Worm (Caenorhabditis elegans): Measurements from ENCODE around the gene ZK370.4.

Gene ZK370.4

ce11 chrIII:8683679-8684263, 47.4 kb downstream of the ZK370.4 start, which contains the start of gene fli-1 (continued):
- no peak for TF ChIP-seq nhr-85 (tag)
- TF ChIP-seq aly-2 (tag; optimal IDR thresholded peaks at IDR 0.05) = no peak
- no peak for TF ChIP-seq hlh-4 (tag; optimal IDR thresholded peaks at IDR 0.05)
- TF ChIP-seq grh-1 (GFP tag; IDR thresholded peaks at IDR 0.05) = no peak
- TF ChIP-seq tbx-2 (tag; optimal IDR thresholded peaks at IDR 0.05) = no peak
- TF ChIP-seq nhr-76 (tag; optimal IDR thresholded peaks at IDR 0.05) = no peak
- peak; percentile 5 for TF ChIP-seq swsn-7 (tag; optimal IDR thresholded peaks at IDR 0.05)
- no peak for TF ChIP-seq F16B12.6 (tag; optimal IDR thresholded peaks at IDR 0.05)
- no peak for TF ChIP-seq xbp-1 (tag; optimal IDR thresholded peaks at IDR 0.05)
- no peak for TF ChIP-seq egl-27 (tag; optimal IDR thresholded peaks at IDR 0.05)
- TF ChIP-seq lin-15B (tag; optimal IDR thresholded peaks at IDR 0.05) = no peak
- TF ChIP-seq lsy-2 (tag; optimal IDR thresholded peaks at IDR 0.05) = peak; percentile 7 to 33
- TF ChIP-seq nhr-28 (tag; optimal IDR thresholded peaks at IDR 0.05) = no peak
- no peak for TF ChIP-seq unc-130 (tag; optimal IDR thresholded peaks at IDR 0.05)
- TF ChIP-seq snu-23 (GFP tag; optimal IDR thresholded peaks at IDR 0.05) = peak; percentile 28
- TF ChIP-seq ztf-11 (tag; optimal IDR thresholded peaks at IDR 0.05) = peak in 1 of 2 experiments; percentile 14
- TF ChIP-seq lin-13 (GFP tag; optimal IDR thresholded peaks at IDR 0.05) = no peak
- no peak for TF ChIP-seq lin-39 (tag; optimal IDR thresholded peaks at IDR 0.05)
- no peak for TF ChIP-seq snpc-4 (tag; optimal IDR thresholded peaks at IDR 0.05)
- TF ChIP-seq blmp-1 (tag; optimal IDR thresholded peaks at IDR 0.05) = peak; percentile 22
- TF ChIP-seq lir-3 (tag; optimal IDR thresholded peaks at IDR 0.05; ENCODE audit: poor library complexity) = peak; percentile 38
- TF ChIP-seq jun-1 (tag; optimal IDR thresholded peaks at IDR 0.05) = no peak
- no peak for TF ChIP-seq ceh-88 (GFP tag; IDR thresholded peaks at IDR 0.05)
- TF ChIP-seq nhr-12 (tag; optimal IDR thresholded peaks at IDR 0.05) = no peak
- no peak for TF ChIP-seq unc-62 (GFP tag; optimal IDR thresholded peaks at IDR 0.05)
- no peak for TF ChIP-seq nhr-19 (GFP tag; conservative IDR thresholded peaks at IDR 0.05)
- no peak for TF ChIP-seq sup-37 (GFP tag; optimal IDR thresholded peaks at IDR 0.05)
- TF ChIP-seq pag-3 (tag; optimal IDR thresholded peaks at IDR 0.05; ENCODE audit: borderline replicate concordance, insufficient read depth) = no peak
- TF ChIP-seq dpl-1 (GFP tag; optimal IDR thresholded peaks at IDR 0.05) = peak in 1 of 3 experiments; percentile 36
- TF ChIP-seq ets-5 (GFP tag; IDR thresholded peaks at IDR 0.05) = no peak
- 0 out of 2 replicates have a peak, but pooled peaks have one; percentile 13 for TF ChIP-seq unc-98 (GFP tag; IDR thresholded peaks at IDR 0.05)
- TF ChIP-seq tlp-1 (tag; optimal IDR thresholded peaks at IDR 0.05) = no peak
- TF ChIP-seq fkh-4 (tag; optimal IDR thresholded peaks at IDR 0.05; ENCODE audit: borderline replicate concordance) = no peak
- no peak for TF ChIP-seq ces-1 (GFP tag; optimal IDR thresholded peaks at IDR 0.05)
- TF ChIP-seq lin-35 (GFP tag; optimal IDR thresholded peaks at IDR 0.05) = peak in 1 of 2 experiments; percentile 32
- TF ChIP-seq nhr-71 (tag; optimal IDR thresholded peaks at IDR 0.05) = peak; percentile 42
- TF ChIP-seq sptf-1 (tag; optimal IDR thresholded peaks at IDR 0.05) = no peak
- no peak for TF ChIP-seq elt-2 (tag; optimal IDR thresholded peaks at IDR 0.05)
- peak; percentile 35 for TF ChIP-seq nhr-90 (tag; optimal IDR thresholded peaks at IDR 0.05; ENCODE audit: poor library complexity)
- TF ChIP-seq sox-4 (tag; optimal IDR thresholded peaks at IDR 0.05) = no peak
- TF ChIP-seq nhr-11 (tag; optimal IDR thresholded peaks at IDR 0.05) = no peak
- no peak for TF ChIP-seq pqm-1 (tag; optimal IDR thresholded peaks at IDR 0.05)
- no peak for TF ChIP-seq mef-2 (tag; optimal IDR thresholded peaks at IDR 0.05)
- no peak for TF ChIP-seq aha-1 (tag; optimal IDR thresholded peaks at IDR 0.05)
- TF ChIP-seq dsc-1 (tag; optimal IDR thresholded peaks at IDR 0.05) = peak; percentile 3
- no peak for TF ChIP-seq alr-1 (tag; optimal IDR thresholded peaks at IDR 0.05; ENCODE audit: borderline replicate concordance)
- no peak for TF ChIP-seq ceh-8 (GFP tag; optimal IDR thresholded peaks at IDR 0.05)
- TF ChIP-seq ceh-82 (tag; optimal IDR thresholded peaks at IDR 0.05) = no peak
- TF ChIP-seq ceh-63 (GFP tag; optimal IDR thresholded peaks at IDR 0.05) = no peak
- TF ChIP-seq unc-86 (tag; optimal IDR thresholded peaks at IDR 0.05) = no peak
- TF ChIP-seq Y116A8C.19 (tag; optimal IDR thresholded peaks at IDR 0.05; ENCODE audit: borderline replicate concordance) = no peak

Measured in whole organism, L1 larva.